Worm (Caenorhabditis elegans) whole organism, L4 larva: ENCODE data around the gene rla-2.

Source experiments
- R02D3.7 ChIP-seq: fragments of 150-350 bp; sonication (generic microtip); optimal IDR thresholded peaks from 3 replicates; lab custom pipeline; 2014; ENCODE audit warnings: missing biosample characterization, missing genetic modification characterization
- T26A8.4 ChIP-seq: fragments of 200-800 bp; sonication (Bioruptor generic); IDR thresholded peaks from 2 replicates; pipeline ENCODE4 v1.3.6; 2022; ENCODE audit warnings: missing genetic modification characterization, missing compliant biosample characterization
- ZK546.5 ChIP-seq, 2 experiments: sonication (generic microtip); optimal IDR thresholded peaks; 2 replicates each; lab custom pipeline; 2017; ENCODE audit warnings: missing biosample characterization in 2 of 2, missing genetic modification characterization in 2 of 2
- aha-1 ChIP-seq: fragments of 150-350 bp; peaks from one replicate; lab custom pipeline; 2014; ENCODE audit warnings: missing biosample characterization, missing genetic modification characterization
- ceh-28 ChIP-seq: fragments of 150-350 bp; optimal IDR thresholded peaks from 2 replicates; lab custom pipeline; 2014; ENCODE audit warnings: missing biosample characterization, missing genetic modification reagents, missing genetic modification characterization
- ceh-32 ChIP-seq: sonication (generic microtip); optimal IDR thresholded peaks from 2 replicates; lab custom pipeline; 2016; ENCODE audit warnings: mild to moderate bottlenecking, missing genetic modification characterization, missing compliant biosample characterization; ENCODE audit not compliant: poor library complexity
- daf-16 ChIP-seq, 3 experiments: sonication (generic microtip); optimal IDR thresholded peaks; 2 replicates each; lab custom pipeline; 2016 to 2017; ENCODE audit warnings: missing genetic modification characterization in 3 of 3, missing genetic modification reagents in 3 of 3, mild to moderate bottlenecking in 2 of 3, missing compliant biosample characterization in 2 of 3, missing biosample characterization in 1 of 3, moderate library complexity in 1 of 3
- egl-43 ChIP-seq: fragments of 200-800 bp; sonication (Bioruptor generic); IDR thresholded peaks from 2 replicates; pipeline ENCODE4 v1.3.6; 2022; ENCODE audit warnings: missing genetic modification reagents, missing genetic modification characterization, missing compliant biosample characterization
- fkh-10 ChIP-seq: fragments of 150-350 bp; optimal IDR thresholded peaks from 2 replicates; lab custom pipeline; 2014; ENCODE audit warnings: missing biosample characterization, missing genetic modification reagents, missing genetic modification characterization
- hif-1 ChIP-seq, 2 experiments: sonication (generic microtip); optimal IDR thresholded peaks; 2 replicates each; lab custom pipeline; 2016 to 2017; ENCODE audit warnings: missing compliant biosample characterization in 2 of 2, missing genetic modification characterization in 2 of 2, missing genetic modification reagents in 2 of 2, missing genotype in 2 of 2, mild to moderate bottlenecking in 1 of 2
- hmg-1.1 ChIP-seq: fragments of 200-800 bp; sonication (Bioruptor generic); IDR thresholded peaks from 2 replicates; pipeline ENCODE4 v1.3.6; 2022; ENCODE audit warnings: missing genetic modification reagents, missing genetic modification characterization, missing compliant biosample characterization
- jun-1 ChIP-seq: fragments of 150-350 bp; optimal IDR thresholded peaks from 2 replicates; lab custom pipeline; 2014; ENCODE audit warnings: missing biosample characterization, missing genetic modification reagents, missing genetic modification characterization
- lin-29 ChIP-seq: fragments of 200-800 bp; sonication (Bioruptor generic); IDR thresholded peaks from 2 replicates; pipeline ENCODE4 v1.3.6; 2022; ENCODE audit warnings: missing genetic modification reagents, missing genetic modification characterization, missing compliant biosample characterization
- mdt-29 ChIP-seq: fragments of 200-800 bp; sonication (Bioruptor generic); IDR thresholded peaks from 2 replicates; pipeline ENCODE4 v1.3.6; 2022; ENCODE audit warnings: missing genetic modification reagents, missing genetic modification characterization, missing compliant biosample characterization
- mep-1 ChIP-seq: fragments of 150-350 bp; sonication (generic microtip); optimal IDR thresholded peaks from 3 replicates; lab custom pipeline; 2014; ENCODE audit warnings: missing biosample characterization, missing genetic modification characterization
- nhr-102 ChIP-seq: sonication (generic microtip); optimal IDR thresholded peaks from 2 replicates; lab custom pipeline; 2016; ENCODE audit warnings: mild to moderate bottlenecking, missing genetic modification characterization, moderate library complexity, missing compliant biosample characterization
- nhr-111 ChIP-seq: fragments of 200-800 bp; sonication (Bioruptor generic); optimal IDR thresholded peaks from 2 replicates; lab custom pipeline; 2018; ENCODE audit warnings: mild to moderate bottlenecking, missing genetic modification characterization, missing compliant biosample characterization
- nhr-28 ChIP-seq: fragments of 150-350 bp; optimal IDR thresholded peaks from 2 replicates; lab custom pipeline; 2014; ENCODE audit warnings: missing biosample characterization, missing genetic modification characterization
- nhr-48 ChIP-seq: sonication (generic microtip); optimal IDR thresholded peaks from 2 replicates; lab custom pipeline; 2016; ENCODE audit warnings: mild to moderate bottlenecking, missing genetic modification characterization, missing compliant biosample characterization
- nhr-6 ChIP-seq: fragments of 150-350 bp; optimal IDR thresholded peaks from 2 replicates; lab custom pipeline; 2014; ENCODE audit warnings: missing biosample characterization, missing genetic modification characterization
- nhr-76 ChIP-seq: fragments of 150-350 bp; optimal IDR thresholded peaks from 2 replicates; lab custom pipeline; 2014; ENCODE audit warnings: missing biosample characterization, missing genetic modification characterization
- pqm-1 ChIP-seq: sonication (generic microtip); optimal IDR thresholded peaks from 2 replicates; lab custom pipeline; 2017; ENCODE audit warnings: missing biosample characterization, missing genetic modification characterization
- skn-1 ChIP-seq: fragments of 150-350 bp; optimal IDR thresholded peaks from 2 replicates; lab custom pipeline; 2014; ENCODE audit warnings: missing biosample characterization, missing genetic modification characterization
- snpc-1.2 ChIP-seq: fragments of 200-800 bp; sonication (Bioruptor generic); IDR thresholded peaks from 2 replicates; pipeline ENCODE4 v1.3.6; 2022; ENCODE audit warnings: missing genetic modification reagents, missing genetic modification characterization, missing compliant biosample characterization
- spr-3 ChIP-seq: fragments of 200-800 bp; sonication (Bioruptor generic); optimal IDR thresholded peaks from 2 replicates; lab custom pipeline; 2018; ENCODE audit warnings: mild to moderate bottlenecking, missing genetic modification characterization, missing compliant biosample characterization
- tra-1 ChIP-seq: fragments of 200-800 bp; sonication (Bioruptor generic); IDR thresholded peaks from 2 replicates; pipeline ENCODE4 v1.3.6; 2022; ENCODE audit warnings: missing genetic modification reagents, missing genetic modification characterization, missing compliant biosample characterization
- unc-62 ChIP-seq, 3 experiments: fragments of 150-350 bp in 1 of 3; sonication (generic microtip); optimal IDR thresholded peaks in 2 of 3; peaks in 1 of 3; 1 replicate in 1 of 3; 2 replicates in 2 of 3; lab custom pipeline; 2014 to 2017; ENCODE audit warnings: missing biosample characterization in 3 of 3, missing genetic modification characterization in 3 of 3, missing genetic modification reagents in 3 of 3, missing genotype in 1 of 3
- vab-7 ChIP-seq: fragments of 200-800 bp; sonication (Bioruptor generic); IDR thresholded peaks from 2 replicates; pipeline ENCODE4 v1.3.6; 2022; ENCODE audit warnings: missing genetic modification reagents, missing genetic modification characterization, missing compliant biosample characterization
- zip-11 ChIP-seq: fragments of 200-800 bp; sonication (Bioruptor generic); IDR thresholded peaks from 2 replicates; pipeline ENCODE4 v1.3.6; 2022; ENCODE audit warnings: missing genetic modification characterization, missing compliant biosample characterization
- ztf-11 ChIP-seq: fragments of 150-350 bp; optimal IDR thresholded peaks from 2 replicates; lab custom pipeline; 2014; ENCODE audit warnings: missing biosample characterization, missing genetic modification characterization

The rla-2 gene

DNA sequence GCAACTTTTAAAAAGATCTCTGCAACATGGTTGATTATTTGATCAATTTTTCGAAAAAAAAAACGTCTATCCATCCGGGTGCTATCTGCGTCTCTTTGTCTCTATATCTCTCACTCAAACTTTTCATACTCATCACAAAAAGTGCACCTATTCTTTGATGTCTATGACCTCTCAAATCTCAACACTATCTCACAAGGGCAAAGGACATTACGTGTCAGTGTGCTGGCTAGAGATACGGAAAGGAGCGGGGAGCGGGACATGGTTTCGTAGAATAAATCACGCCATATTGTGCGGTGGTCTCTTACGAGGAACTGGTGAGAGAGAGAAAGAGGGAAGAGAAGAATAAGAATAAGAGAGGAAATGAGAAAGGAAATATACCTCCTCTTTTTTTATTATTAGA is 47.7 kb downstream of the rla-2 start (continued):
- TF ChIP-seq mdt-29 (GFP tag; lab: Robert Waterston, UW) = peak; percentile 91
- TF ChIP-seq zip-11 (GFP tag; lab: Robert Waterston, UW) = no peak
- TF ChIP-seq daf-16 (GFP tag; optimal IDR thresholded peaks at IDR 0.05; lab: Kevin White, UChicago) = peak; percentile 19 to 20
- peak; percentile 78 for TF ChIP-seq daf-16 (tag; optimal IDR thresholded peaks at IDR 0.05; lab: Kevin White, UChicago)
- peak in 1 of 2 experiments; percentile 62 for TF ChIP-seq hif-1 (tag; optimal IDR thresholded peaks at IDR 0.05; lab: Kevin White, UChicago)
- TF ChIP-seq tra-1 (GFP tag; lab: Robert Waterston, UW) = peak; percentile 77
- TF ChIP-seq snpc-1.2 (GFP tag; lab: Robert Waterston, UW) = no peak
- TF ChIP-seq nhr-28 (tag; lab: Kevin White, UChicago) = peak; percentile 94
- TF ChIP-seq skn-1 = no peak
- no peak for TF ChIP-seq ceh-28 (tag; lab: Kevin White, UChicago)
- peak; percentile 7 for TF ChIP-seq fkh-10 (GFP tag; lab: Kevin White, UChicago)
- no peak for TF ChIP-seq ZK546.5 (tag; optimal IDR thresholded peaks at IDR 0.05; lab: Kevin White, UChicago)
- TF ChIP-seq nhr-102 (tag; lab: Kevin White, UChicago) = peak; percentile 82
- no peak for TF ChIP-seq nhr-76 (tag; lab: Kevin White, UChicago)
- TF ChIP-seq vab-7 (GFP tag; lab: Robert Waterston, UW) = no peak
- TF ChIP-seq egl-43 (GFP tag; lab: Robert Waterston, UW) = no peak
- peak; percentile 92 for TF ChIP-seq nhr-48 (tag; lab: Kevin White, UChicago)
- TF ChIP-seq lin-29 (GFP tag; lab: Robert Waterston, UW) = no peak
- TF ChIP-seq mep-1 (tag; lab: Kevin White, UChicago) = peak; percentile 90
- TF ChIP-seq R02D3.7 (tag; lab: Kevin White, UChicago) = no peak
- peak; percentile 52 for TF ChIP-seq jun-1 (tag; lab: Kevin White, UChicago)
- no peak for TF ChIP-seq ceh-32 (tag; lab: Kevin White, UChicago)
- no peak for TF ChIP-seq ztf-11 (tag; lab: Kevin White, UChicago)
- no peak for TF ChIP-seq spr-3 (GFP tag; lab: Kevin White, UChicago)
- TF ChIP-seq T26A8.4 = peak; percentile 46
- TF ChIP-seq unc-62 (GFP tag; optimal IDR thresholded peaks at IDR 0.05 in 1 of 2; lab: Kevin White, UChicago) = no peak
- no peak for TF ChIP-seq unc-62 (tag; optimal IDR thresholded peaks at IDR 0.05; lab: Kevin White, UChicago)
- peak; percentile 49; the same call in 1 of the 2 replicates for TF ChIP-seq hmg-1.1 (GFP tag; lab: Robert Waterston, UW)
- no peak for TF ChIP-seq nhr-111 (GFP tag; lab: Kevin White, UChicago)

DNA sequence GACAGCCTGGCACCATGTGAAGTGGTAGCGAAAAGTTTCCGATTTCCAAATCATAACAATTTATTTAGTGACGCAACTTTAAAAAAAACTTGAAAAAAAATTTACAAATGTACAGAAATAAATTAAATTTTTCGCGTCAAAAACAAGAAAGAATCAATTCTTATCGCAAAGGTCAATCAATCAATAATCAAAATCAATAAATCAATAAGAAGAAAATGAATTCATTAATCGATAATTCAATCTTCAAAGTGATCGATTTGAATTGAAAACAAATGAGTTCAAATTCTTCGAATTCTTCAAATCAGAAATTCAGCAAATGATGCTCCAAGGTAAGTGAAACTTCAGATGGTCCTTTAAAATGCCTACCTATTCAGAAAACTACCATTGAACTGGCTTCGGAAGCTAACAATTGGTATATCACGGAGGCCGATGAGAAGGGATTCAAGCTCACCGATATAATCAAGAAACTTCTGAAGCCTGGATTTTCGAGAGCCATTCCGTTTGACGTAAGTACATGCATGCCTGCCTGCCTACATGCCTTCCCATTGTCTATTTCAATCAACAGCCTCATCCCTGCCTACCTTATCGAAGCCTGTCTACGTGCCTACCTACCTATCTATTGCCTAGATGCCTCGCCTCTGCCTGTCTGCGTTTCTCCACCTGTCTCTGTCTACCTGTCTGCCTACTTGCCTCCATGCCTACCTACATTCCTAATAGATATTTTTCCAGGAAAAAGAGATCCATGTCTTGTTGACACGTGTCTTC is 50.0 kb downstream of the rla-2 start:
- TF ChIP-seq aha-1 (peak; percentile 91), nhr-6 (tag; lab: Kevin White, UChicago) (no peak), ceh-28 (tag; lab: Kevin White, UChicago) (peak; percentile 89), unc-62 (GFP tag; optimal IDR thresholded peaks at IDR 0.05 in 1 of 2; lab: Kevin White, UChicago) (no peak), unc-62 (tag; optimal IDR thresholded peaks at IDR 0.05; lab: Kevin White, UChicago) (no peak), skn-1 (no peak), pqm-1 (tag; lab: Kevin White, UChicago) (no peak)
